Fruit fly (Drosophila melanogaster): ENCODE data around the gene mRpS21.

mRpS21 gene

dm6 chr3R:13412704-13413103, 31.1 kb upstream of the mRpS21 start (continued):
- TF ChIP-seq Smox (GFP tag; optimal IDR thresholded peaks at IDR 0.05), result no peak
- no peak for TF ChIP-seq CG3032 (tag; optimal IDR thresholded peaks at IDR 0.05)
- TF ChIP-seq CG15336 (GFP tag; IDR thresholded peaks at IDR 0.05), result peak; percentile 40; the same call in 1 of the 2 replicates
- no peak for TF ChIP-seq Sox14 (GFP tag; optimal IDR thresholded peaks at IDR 0.05)
- TF ChIP-seq acj6 (GFP tag; optimal IDR thresholded peaks at IDR 0.05), result no peak
- TF ChIP-seq CG32006 (GFP tag; optimal IDR thresholded peaks at IDR 0.05), result peak; percentile 67
- TF ChIP-seq CG9139 (GFP tag; optimal IDR thresholded peaks at IDR 0.05), result no peak
- no peak for TF ChIP-seq Sox102F (GFP tag; optimal IDR thresholded peaks at IDR 0.05)
- no peak for TF ChIP-seq CG34406 (GFP tag; optimal IDR thresholded peaks at IDR 0.05)
- TF ChIP-seq CG1621 (tag; optimal IDR thresholded peaks at IDR 0.05), result no peak
- TF ChIP-seq cyc (GFP tag; optimal IDR thresholded peaks at IDR 0.05), result no peak
- no peak for TF ChIP-seq CG11762 (GFP tag; optimal IDR thresholded peaks at IDR 0.05; ENCODE audit: insufficient read depth)
- peak; percentile 28 for TF ChIP-seq CG4318 (GFP tag; optimal IDR thresholded peaks at IDR 0.05)
- peak; percentile 62 for TF ChIP-seq Eip78C (GFP tag)
- TF ChIP-seq Hr38 (GFP tag; optimal IDR thresholded peaks at IDR 0.05), result no peak
- TF ChIP-seq Met (GFP tag; optimal IDR thresholded peaks at IDR 0.05), result no peak
- TF ChIP-seq Gug (GFP tag; IDR thresholded peaks at IDR 0.05), result no peak
- peak; percentile 7 for TF ChIP-seq pdm3 (GFP tag; optimal IDR thresholded peaks at IDR 0.05)
- TF ChIP-seq CG6792 (GFP tag; optimal IDR thresholded peaks at IDR 0.05), result no peak

- TF ChIP-seq Eip93F (GFP tag; optimal IDR thresholded peaks at IDR 0.05) (no peak), svp (GFP tag) (peak; percentile 55), Ets21C (GFP tag; optimal IDR thresholded peaks at IDR 0.05) (no peak), CG1621 (tag; optimal IDR thresholded peaks at IDR 0.05) (no peak), Eip78C (GFP tag) (peak; percentile 1), dsx (GFP tag; optimal IDR thresholded peaks at IDR 0.05; ENCODE audit: poor library complexity, severe bottlenecking) (peak; percentile 23), fd59A (GFP tag; optimal IDR thresholded peaks at IDR 0.05) (no peak), topi (GFP tag; optimal IDR thresholded peaks at IDR 0.05) (no peak), fd85E (GFP tag; optimal IDR thresholded peaks at IDR 0.05) (no peak)
Observed at dm6 chr3R:13406898-13407297, 25.3 kb upstream of the mRpS21 start, which contains the start of gene yellow-e2. Gene yellow-e2, minus strand, starts transcription at chr3R:13406998.

DNA sequence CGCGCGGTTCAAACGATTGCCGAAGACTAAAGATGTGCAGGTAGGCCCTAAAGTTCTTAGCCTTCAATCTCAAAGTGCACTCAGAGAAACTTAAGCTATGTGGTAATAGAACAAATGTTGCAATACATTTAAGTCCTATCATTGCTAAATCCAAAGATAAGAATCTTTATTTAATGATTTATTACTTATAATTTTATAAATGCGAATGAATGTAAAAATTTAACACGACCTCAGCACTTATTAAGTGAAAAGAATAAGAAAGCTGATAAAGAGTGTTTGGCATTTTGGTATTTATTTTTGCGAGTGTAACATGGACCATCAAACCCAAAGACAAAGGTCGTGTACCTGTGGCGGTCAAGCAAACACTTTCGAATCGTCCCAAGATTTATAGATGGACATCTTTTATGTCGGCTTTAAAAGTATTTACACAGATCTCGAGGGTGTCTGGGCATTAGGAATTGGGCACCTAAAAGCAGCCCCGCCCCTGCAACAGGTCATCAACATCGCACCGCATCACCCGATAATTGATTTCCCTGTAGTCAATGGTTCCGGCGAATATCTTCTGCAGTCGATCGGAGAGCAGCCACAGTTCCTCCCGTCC, 23.3 kb upstream of the mRpS21 start, which contains the start of gene yellow-e3:
TSS of gene yellow-e3 (minus strand) at position 30 of the 601 bp plus-strand sequence.
- TF ChIP-seq CG16779 (tag; optimal IDR thresholded peaks at IDR 0.05), result no peak
- TF ChIP-seq fd85E (GFP tag; optimal IDR thresholded peaks at IDR 0.05), result no peak
- no peak for TF ChIP-seq CG1621 (tag; optimal IDR thresholded peaks at IDR 0.05)
- TF ChIP-seq lz (GFP tag; optimal IDR thresholded peaks at IDR 0.05), result no peak
- TF ChIP-seq CG8119 (GFP tag; IDR thresholded peaks at IDR 0.05), result no peak
- no peak for TF ChIP-seq svp (GFP tag)
- no peak for TF ChIP-seq Eip75B (GFP tag; optimal IDR thresholded peaks at IDR 0.05)
- TF ChIP-seq Gug (GFP tag; IDR thresholded peaks at IDR 0.05), result no peak
- TF ChIP-seq CG11294 (GFP tag; IDR thresholded peaks at IDR 0.05), result no peak
- TF ChIP-seq Blimp-1 (GFP tag; optimal IDR thresholded peaks at IDR 0.05), result no peak
- TF ChIP-seq Eip93F (GFP tag; optimal IDR thresholded peaks at IDR 0.05), result no peak
- TF ChIP-seq Sox14 (GFP tag; optimal IDR thresholded peaks at IDR 0.05), result no peak

DNA sequence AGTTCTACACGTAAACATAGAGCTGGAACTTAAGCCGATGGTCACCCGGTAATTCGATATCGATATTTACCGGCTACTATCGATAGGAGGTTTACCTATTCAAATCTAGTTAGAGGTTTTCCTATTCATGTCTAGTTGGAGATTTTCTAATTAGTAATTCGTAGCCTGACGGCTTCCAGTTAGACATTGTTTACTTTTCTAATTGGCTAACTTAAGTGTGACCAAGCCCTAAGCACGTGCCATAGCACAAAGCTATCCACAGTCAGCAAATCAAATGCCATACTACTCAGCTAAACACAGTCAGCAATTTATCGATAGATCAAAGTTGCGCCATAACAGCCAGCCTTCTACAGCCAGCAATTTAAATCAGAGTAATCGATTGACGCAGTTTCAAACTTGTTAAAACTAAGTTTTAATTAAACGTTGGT, 21.4 kb upstream of the mRpS21 start, which contains the start of gene Dpm3:
TSS of gene Dpm3 (minus strand) at position 20 of the 428 bp plus-strand sequence.
- no peak for TF ChIP-seq Sox15 (GFP tag; optimal IDR thresholded peaks at IDR 0.05)
- TF ChIP-seq Hr39 (GFP tag; optimal IDR thresholded peaks at IDR 0.05), result peak; percentile 13
- TF ChIP-seq CG1621 (tag; optimal IDR thresholded peaks at IDR 0.05), result no peak
- peak; percentile 3 for TF ChIP-seq lz (GFP tag; optimal IDR thresholded peaks at IDR 0.05)
- TF ChIP-seq Sox14 (GFP tag; optimal IDR thresholded peaks at IDR 0.05), result no peak
- TF ChIP-seq cyc (GFP tag; optimal IDR thresholded peaks at IDR 0.05), result no peak
- no peak for TF ChIP-seq CG6163 (GFP tag; IDR thresholded peaks at IDR 0.05)
- TF ChIP-seq CG32006 (GFP tag; optimal IDR thresholded peaks at IDR 0.05), result no peak
- TF ChIP-seq Hr38 (GFP tag; optimal IDR thresholded peaks at IDR 0.05), result no peak
- no peak for TF ChIP-seq net (GFP tag; optimal IDR thresholded peaks at IDR 0.05)
- no peak for TF ChIP-seq CG11294 (GFP tag; IDR thresholded peaks at IDR 0.05)
- TF ChIP-seq Hr4 (GFP tag; optimal IDR thresholded peaks at IDR 0.05), result no peak
- TF ChIP-seq eg (GFP tag; IDR thresholded peaks at IDR 0.05), result no peak
- no peak for TF ChIP-seq CG8119 (GFP tag; IDR thresholded peaks at IDR 0.05)
- TF ChIP-seq CG3032 (tag; optimal IDR thresholded peaks at IDR 0.05), result peak; percentile 24
- TF ChIP-seq vri (GFP tag; optimal IDR thresholded peaks at IDR 0.05), result no peak
- no peak for TF ChIP-seq Eip78C (GFP tag)
- no peak for TF ChIP-seq achi (GFP tag; optimal IDR thresholded peaks at IDR 0.05)
- peak; percentile 98 for TF ChIP-seq fkh (GFP tag; optimal IDR thresholded peaks at IDR 0.05)
- no peak for TF ChIP-seq pdm3 (GFP tag; optimal IDR thresholded peaks at IDR 0.05)
- no peak for TF ChIP-seq CG16779 (tag; optimal IDR thresholded peaks at IDR 0.05)
